Worm (Caenorhabditis elegans) whole organism, mixed stage, embryonic: ENCODE results near the gene nhr-18.

Experiments used
- ceh-39 ChIP-seq: fragments of 150-350 bp; optimal IDR thresholded peaks from 2 replicates; lab custom pipeline; 2014; ENCODE audit warnings: missing biosample characterization, missing genetic modification characterization
- cnd-1 ChIP-seq: fragments of 200-800 bp; sonication (Bioruptor generic); optimal IDR thresholded peaks from 2 replicates; lab custom pipeline; 2018; ENCODE audit warnings: mild to moderate bottlenecking, missing genetic modification characterization, missing compliant biosample characterization
- elt-3 ChIP-seq: fragments of 150-350 bp; optimal IDR thresholded peaks from 2 replicates; lab custom pipeline; 2014; ENCODE audit warnings: missing biosample characterization, missing genetic modification characterization
- hlh-1 ChIP-seq: fragments of 150-350 bp; optimal IDR thresholded peaks from 2 replicates; lab custom pipeline; 2014; ENCODE audit warnings: missing biosample characterization, missing genetic modification reagents, missing genetic modification characterization
- lin-13 ChIP-seq: fragments of 150-350 bp; optimal IDR thresholded peaks from 2 replicates; lab custom pipeline; 2014; ENCODE audit warnings: missing biosample characterization, missing genetic modification characterization
- mep-1 ChIP-seq: fragments of 150-350 bp; optimal IDR thresholded peaks from 2 replicates; lab custom pipeline; 2017; ENCODE audit warnings: missing biosample characterization, missing genetic modification reagents, missing genetic modification characterization, inconsistent platforms
- nhr-12 ChIP-seq: fragments of 150-350 bp; optimal IDR thresholded peaks from 2 replicates; lab custom pipeline; 2014; ENCODE audit warnings: missing biosample characterization, missing genetic modification characterization
- nhr-237 ChIP-seq: fragments of 150-350 bp; optimal IDR thresholded peaks from 2 replicates; lab custom pipeline; 2014; ENCODE audit warnings: missing biosample characterization, missing genetic modification characterization
- nhr-28 ChIP-seq: fragments of 150-350 bp; optimal IDR thresholded peaks from 2 replicates; lab custom pipeline; 2014; ENCODE audit warnings: missing biosample characterization, missing genetic modification characterization
- nhr-76 ChIP-seq: sonication (generic microtip); optimal IDR thresholded peaks from 2 replicates; lab custom pipeline; 2017; ENCODE audit warnings: missing biosample characterization, missing genetic modification characterization
- pha-4 ChIP-seq: fragments of 150-350 bp; optimal IDR thresholded peaks from 2 replicates; lab custom pipeline; 2018; ENCODE audit warnings: missing biosample characterization, missing genetic modification reagents, missing genetic modification characterization
- sem-2 ChIP-seq: fragments of 200-800 bp; sonication (Bioruptor generic); optimal IDR thresholded peaks from 2 replicates; lab custom pipeline; 2018; ENCODE audit warnings: mild to moderate bottlenecking, missing genetic modification characterization, missing compliant biosample characterization
- sptf-1 ChIP-seq: sonication (generic microtip); optimal IDR thresholded peaks from 2 replicates; lab custom pipeline; 2017; ENCODE audit warnings: mild to moderate bottlenecking, missing genetic modification characterization, moderate library complexity, missing compliant biosample characterization
- unc-62 ChIP-seq: fragments of 150-350 bp; optimal IDR thresholded peaks from 2 replicates; lab custom pipeline; 2014; ENCODE audit warnings: missing biosample characterization, missing genetic modification reagents, missing genetic modification characterization

DNA sequence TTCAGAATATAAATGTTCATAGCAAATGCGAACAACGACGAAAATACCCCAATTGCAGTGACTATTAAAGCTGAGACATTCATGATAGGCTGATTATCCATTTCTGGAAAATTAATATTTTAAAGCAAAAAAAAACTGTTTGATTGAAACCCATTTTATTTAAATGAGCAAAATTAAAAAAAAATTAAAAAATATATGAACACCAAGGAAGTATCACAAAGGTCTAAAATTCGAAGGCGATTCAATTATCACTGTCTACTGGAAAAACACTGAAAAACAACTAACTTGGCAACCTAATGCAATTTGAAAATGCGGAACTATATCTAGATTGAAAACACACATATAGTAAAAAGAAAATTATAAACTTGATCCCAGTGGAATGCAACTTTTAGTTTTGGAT lies 35.9 kb upstream of the nhr-18 start, which contains the start of gene srbc-42:
- TF ChIP-seq nhr-12 (tag; lab: Kevin White, UChicago): no peak
- no peak for TF ChIP-seq unc-62 (GFP tag; lab: Kevin White, UChicago)
- no peak for TF ChIP-seq nhr-28 (tag; lab: Kevin White, UChicago)
- no peak for TF ChIP-seq pha-4
- TF ChIP-seq cnd-1 (tag; lab: Kevin White, UChicago): no peak
- no peak for TF ChIP-seq sem-2 (GFP tag; lab: Kevin White, UChicago)
- TF ChIP-seq sptf-1: no peak
- no peak for TF ChIP-seq lin-13 (tag; lab: Kevin White, UChicago)
- no peak for TF ChIP-seq mep-1 (tag; lab: Kevin White, UChicago)
- TF ChIP-seq hlh-1: no peak
- TF ChIP-seq nhr-76 (tag; lab: Kevin White, UChicago): no peak
- TF ChIP-seq elt-3: no peak
- TF ChIP-seq ceh-39 (tag; lab: Kevin White, UChicago): no peak
- TF ChIP-seq nhr-237 (tag; lab: Kevin White, UChicago): no peak
